Worm (Caenorhabditis elegans): Measurements from ENCODE around the gene clec-20.
A peak's percentile ranks its signal among the peaks of the same experiment; 100 is the strongest.

Gene clec-20

DNA sequence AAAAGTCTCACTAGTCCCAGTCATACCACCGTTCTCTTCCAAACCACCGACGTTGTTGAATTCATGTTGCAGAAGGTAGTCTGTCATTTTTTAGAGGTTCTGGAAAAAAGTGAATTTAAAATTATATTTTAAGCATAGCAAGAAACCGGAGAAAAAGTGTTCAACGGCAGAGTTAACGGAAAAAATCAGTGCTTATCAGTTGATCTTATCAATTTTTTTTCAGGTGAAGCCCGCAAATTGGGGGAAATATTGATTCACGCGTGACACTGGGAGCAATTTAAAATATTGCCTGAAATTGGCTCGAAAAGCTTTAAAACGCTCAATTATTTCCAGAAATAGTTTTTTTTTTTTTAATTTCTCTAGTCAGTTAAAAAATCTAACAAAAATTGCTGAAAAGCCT lies 15.2 kb downstream of the clec-20 start, which contains the start of gene math-38:
Gene math-38 (minus strand): TSS at position 101 of the 400 bp plus-strand sequence.
- no peak for TF ChIP-seq saeg-2 (GFP tag; IDR thresholded peaks at IDR 0.05)
- TF ChIP-seq lin-15B (tag; optimal IDR thresholded peaks at IDR 0.05): no peak
- peak; percentile 28 for TF ChIP-seq nhr-28 (tag; optimal IDR thresholded peaks at IDR 0.05)
- TF ChIP-seq fkh-10 (GFP tag; optimal IDR thresholded peaks at IDR 0.05): no peak
- TF ChIP-seq zfp-3 (GFP tag; conservative IDR thresholded peaks at IDR 0.05): no peak
- no peak for TF ChIP-seq hif-1 (tag; optimal IDR thresholded peaks at IDR 0.05)
- no peak for TF ChIP-seq dve-1 (tag; optimal IDR thresholded peaks at IDR 0.05; ENCODE audit: insufficient read depth)
- TF ChIP-seq skn-1 (tag; optimal IDR thresholded peaks at IDR 0.05): no peak
- no peak for TF ChIP-seq F49E8.2 (tag; optimal IDR thresholded peaks at IDR 0.05; ENCODE audit: borderline replicate concordance)
- no peak for TF ChIP-seq F37D6.2 (tag; optimal IDR thresholded peaks at IDR 0.05)
- no peak for TF ChIP-seq nhr-25 (tag; optimal IDR thresholded peaks at IDR 0.05; ENCODE audit: borderline replicate concordance, insufficient read depth)
- TF ChIP-seq gei-8 (GFP tag; optimal IDR thresholded peaks at IDR 0.05): no peak
- TF ChIP-seq hlh-11 (tag; optimal IDR thresholded peaks at IDR 0.05): peak; percentile 16

DNA sequence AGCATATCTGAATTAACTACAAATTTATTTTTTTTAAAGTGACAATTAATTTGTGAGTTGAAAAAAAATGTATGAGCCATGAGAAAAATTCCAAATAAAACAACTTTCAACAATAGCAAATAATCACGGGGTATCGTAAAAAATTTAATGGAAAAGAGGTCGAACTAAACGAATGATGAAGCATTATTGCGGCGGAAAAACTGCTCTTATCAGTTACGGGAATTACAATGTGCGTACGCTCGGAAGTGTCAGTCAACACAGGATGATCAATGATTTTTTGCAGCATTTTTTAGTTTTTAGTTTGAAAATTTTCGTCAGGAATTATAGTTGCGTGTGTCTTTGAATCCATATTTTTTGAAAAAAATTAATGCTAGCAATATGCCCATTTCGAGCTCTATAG lies 18.3 kb downstream of the clec-20 start:
- peak; percentile 30 for TF ChIP-seq hlh-11 (tag; optimal IDR thresholded peaks at IDR 0.05)
- TF ChIP-seq lsy-2 (tag; optimal IDR thresholded peaks at IDR 0.05): no peak
- TF ChIP-seq dmd-6 (GFP tag; IDR thresholded peaks at IDR 0.05): peak; percentile 79
- TF ChIP-seq nhr-28 (tag; optimal IDR thresholded peaks at IDR 0.05): peak; percentile 70
- no peak for TF ChIP-seq nhr-77 (tag; optimal IDR thresholded peaks at IDR 0.05)
- TF ChIP-seq daf-8 (GFP tag; IDR thresholded peaks at IDR 0.05): no peak
- TF ChIP-seq ctbp-1 (GFP tag; IDR thresholded peaks at IDR 0.05): no peak
- no peak for TF ChIP-seq nhr-41 (GFP tag; IDR thresholded peaks at IDR 0.05)
- peak; percentile 92 for TF ChIP-seq pqm-1 (tag; optimal IDR thresholded peaks at IDR 0.05)

ce11 chrII:1576030-1576429 lies 19.0 kb downstream of the clec-20 start, which contains the start of gene K05F6.10:
TSS of gene K05F6.10 (minus strand) at chrII:1576130.
- TF ChIP-seq gei-8 (GFP tag; optimal IDR thresholded peaks at IDR 0.05) (no peak), fos-1 (tag; optimal IDR thresholded peaks at IDR 0.05) (no peak), ceh-32 (tag; optimal IDR thresholded peaks at IDR 0.05; ENCODE audit: poor library complexity) (no peak), F37D6.2 (tag; optimal IDR thresholded peaks at IDR 0.05) (no peak), aly-2 (tag; optimal IDR thresholded peaks at IDR 0.05) (no peak), mdt-29 (GFP tag; IDR thresholded peaks at IDR 0.05) (no peak), madf-9 (GFP tag; conservative IDR thresholded peaks at IDR 0.05) (no peak)

DNA sequence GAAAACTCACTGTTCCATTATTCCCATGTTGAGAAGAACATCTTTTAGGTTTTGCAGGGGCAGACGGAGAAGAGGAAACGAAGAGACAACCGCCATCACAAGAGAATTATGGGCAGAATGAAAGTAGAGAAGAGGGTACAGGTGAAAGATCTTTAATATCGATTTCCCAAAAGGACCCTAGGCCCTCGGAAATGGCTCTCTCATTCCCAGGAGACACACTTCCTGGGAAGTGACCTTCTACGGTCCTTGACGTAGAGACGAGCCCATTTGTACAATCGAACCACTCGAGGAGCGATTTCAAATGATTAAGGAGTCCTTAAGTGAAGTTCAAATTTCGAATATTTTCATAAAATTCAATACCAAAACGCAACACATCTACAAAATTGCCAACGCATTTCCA lies 24.0 kb downstream of the clec-20 start, which contains the start of gene fbxb-46:
Gene fbxb-46 (minus strand): TSS at position 101 of the 400 bp plus-strand sequence.
- no peak for TF ChIP-seq lin-39 (tag; optimal IDR thresholded peaks at IDR 0.05)
- TF ChIP-seq zip-11 (GFP tag; IDR thresholded peaks at IDR 0.05): no peak
- TF ChIP-seq nhr-237 (tag; optimal IDR thresholded peaks at IDR 0.05): no peak
- no peak for TF ChIP-seq dmd-6 (GFP tag; IDR thresholded peaks at IDR 0.05)
- TF ChIP-seq vab-7 (GFP tag; IDR thresholded peaks at IDR 0.05): no peak
- no peak for TF ChIP-seq F44E2.7 (GFP tag; IDR thresholded peaks at IDR 0.05)
- TF ChIP-seq mxl-2 (GFP tag; conservative IDR thresholded peaks at IDR 0.05): no peak
- no peak for TF ChIP-seq egl-27 (tag; optimal IDR thresholded peaks at IDR 0.05)
- no peak for TF ChIP-seq mep-1 (tag; optimal IDR thresholded peaks at IDR 0.05)
- no peak for TF ChIP-seq Y5F2A.4 (GFP tag; optimal IDR thresholded peaks at IDR 0.05)
- no peak for TF ChIP-seq madf-9 (GFP tag; conservative IDR thresholded peaks at IDR 0.05)
- TF ChIP-seq lsy-2 (tag; optimal IDR thresholded peaks at IDR 0.05): no peak
- no peak for TF ChIP-seq unc-39 (tag; optimal IDR thresholded peaks at IDR 0.05)
- no peak for TF ChIP-seq Y75B8A.6 (GFP tag; IDR thresholded peaks at IDR 0.05)
- no peak for TF ChIP-seq lin-1 (GFP tag; IDR thresholded peaks at IDR 0.05)
- no peak for TF ChIP-seq nhr-42 (GFP tag; IDR thresholded peaks at IDR 0.05)
- TF ChIP-seq T20F7.1 (GFP tag; optimal IDR thresholded peaks at IDR 0.05): no peak
- TF ChIP-seq nhr-77 (tag; optimal IDR thresholded peaks at IDR 0.05): no peak

All from whole organism, L4 larva.